Worm (Caenorhabditis elegans): ENCODE measurements around the gene Y50E8A.2.

DNA sequence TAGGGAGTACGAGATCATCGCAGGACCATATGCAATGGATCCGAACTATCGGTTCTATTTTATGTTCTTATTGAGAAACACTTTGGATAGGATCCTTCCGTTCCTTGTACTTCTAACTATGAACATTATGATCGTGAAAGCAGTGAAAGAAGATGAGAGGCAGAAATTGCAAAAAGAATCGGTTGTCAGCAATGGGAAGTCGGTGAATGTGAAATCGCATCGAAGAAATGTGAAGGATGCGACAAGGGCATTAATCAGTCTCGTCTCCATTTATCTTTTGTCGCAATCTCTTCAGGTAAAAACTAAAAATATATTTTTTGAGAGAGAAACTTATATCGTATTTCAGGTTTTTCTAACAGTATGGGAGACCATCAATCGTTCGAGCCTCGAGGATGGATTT is 45.8 kb downstream of the Y50E8A.2 start:
- TF ChIP-seq F57C9.4 (tag; optimal IDR thresholded peaks at IDR 0.05): no peak
- TF ChIP-seq ets-4 (GFP tag; optimal IDR thresholded peaks at IDR 0.05): no peak
- TF ChIP-seq madf-6 (GFP tag; IDR thresholded peaks at IDR 0.05): no peak
- no peak for TF ChIP-seq ama-1 (optimal IDR thresholded peaks at IDR 0.05)
- TF ChIP-seq ama-1 (GFP tag; optimal IDR thresholded peaks at IDR 0.05): no peak
- TF ChIP-seq B0261.1 (tag; optimal IDR thresholded peaks at IDR 0.05): no peak
- no peak for TF ChIP-seq cebp-1 (GFP tag; IDR thresholded peaks at IDR 0.05)
- TF ChIP-seq cebp-1 (tag; optimal IDR thresholded peaks at IDR 0.05): no peak
- no peak for TF ChIP-seq ceh-40 (GFP tag; IDR thresholded peaks at IDR 0.05)
- no peak for TF ChIP-seq lin-40 (tag; optimal IDR thresholded peaks at IDR 0.05)
- no peak for TF ChIP-seq Y56A3A.18 (GFP tag; IDR thresholded peaks at IDR 0.05)
- TF ChIP-seq efl-1 (GFP tag; optimal IDR thresholded peaks at IDR 0.05): no peak
- no peak for TF ChIP-seq lag-1 (GFP tag; IDR thresholded peaks at IDR 0.05)
- TF ChIP-seq pha-4 (tag; optimal IDR thresholded peaks at IDR 0.05): no peak
